Worm (Caenorhabditis elegans) whole organism, early embryonic: Measurements from ENCODE around the gene znf-622.

Source experiments
- F13C5.2 ChIP-seq: sonication (generic microtip); optimal IDR thresholded peaks from 2 replicates; lab custom pipeline; 2017; ENCODE audit warnings: mild to moderate bottlenecking, missing genetic modification characterization, inconsistent platforms, missing compliant biosample characterization
- ama-1 ChIP-seq: fragments of 150-350 bp; optimal IDR thresholded peaks from 2 replicates; lab custom pipeline; 2014
- ceh-13 ChIP-seq: fragments of 200-800 bp; sonication (Bioruptor generic); optimal IDR thresholded peaks from 2 replicates; lab custom pipeline; 2018; ENCODE audit warnings: mild to moderate bottlenecking, missing genetic modification characterization, missing compliant biosample characterization

DNA sequence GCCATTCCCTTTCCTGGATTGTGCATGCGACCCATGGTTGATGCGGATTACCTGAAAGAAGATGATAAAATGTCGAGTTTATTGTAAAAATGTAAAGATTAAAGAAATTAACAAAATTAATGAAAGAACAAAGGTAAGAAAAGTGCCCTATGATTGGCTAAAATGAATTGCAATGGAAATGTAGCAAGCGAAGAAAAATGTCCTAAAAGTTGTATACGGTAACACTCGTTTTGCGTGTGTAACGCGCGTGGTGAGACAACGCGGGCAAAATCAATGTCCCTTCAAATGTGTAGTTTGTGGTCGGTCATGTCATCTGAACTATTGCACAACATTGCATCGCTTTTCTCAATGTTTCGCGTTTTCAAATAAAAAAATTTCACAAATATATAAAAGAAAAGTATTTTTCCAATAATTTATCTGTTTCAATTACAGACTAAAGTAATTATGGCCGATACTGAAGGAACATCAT is 6.5 kb upstream of the znf-622 start, which contains the start of the genes rps-13 and nfx-1:
- TF ChIP-seq ceh-13 (GFP tag; lab: Kevin White, UChicago), result no peak
- no peak for TF ChIP-seq ama-1
- peak; percentile 24 for TF ChIP-seq F13C5.2
